Fruit fly (Drosophila melanogaster): ENCODE data around the gene CG17361.

The CG17361 gene

dm6 chr3L:13993742-13994719 is 3.0 kb upstream of the CG17361 start, which contains the start of gene CtsK1 (continued):
- TF ChIP-seq CG18476 (GFP tag; optimal IDR thresholded peaks at IDR 0.05) (no peak), cato (GFP tag; optimal IDR thresholded peaks at IDR 0.05; ENCODE audit: borderline replicate concordance) (no peak), CG1529 (GFP tag; optimal IDR thresholded peaks at IDR 0.05) (no peak), Jarid2 (GFP tag; optimal IDR thresholded peaks at IDR 0.05) (no peak), CG11695 (GFP tag; IDR thresholded peaks at IDR 0.05) (peak; percentile 71; the same call in 2 of the 3 replicates), lmd (GFP tag; IDR thresholded peaks at IDR 0.05) (0 out of 2 replicates have a peak, but pooled peaks have one; percentile 13), repo (GFP tag; optimal IDR thresholded peaks at IDR 0.05) (no peak), CG15269 (tag; optimal IDR thresholded peaks at IDR 0.05) (no peak), CG2116 (GFP tag; optimal IDR thresholded peaks at IDR 0.05) (peak; percentile 34), CG11247 (GFP tag; IDR thresholded peaks at IDR 0.05) (peak; percentile 51; the same call in 1 of the 2 replicates), chm (GFP tag; IDR thresholded peaks at IDR 0.05) (no peak), Meics (GFP tag; optimal IDR thresholded peaks at IDR 0.05) (no peak), ab (GFP tag; optimal IDR thresholded peaks at IDR 0.05) (no peak), Hr3 (GFP tag; optimal IDR thresholded peaks at IDR 0.05) (no peak), ase (GFP tag; IDR thresholded peaks at IDR 0.05) (no peak), sug (tag; optimal IDR thresholded peaks at IDR 0.05) (no peak), pum (GFP tag; optimal IDR thresholded peaks at IDR 0.05) (no peak), sim (GFP tag; IDR thresholded peaks at IDR 0.05) (no peak), kni (GFP tag; optimal IDR thresholded peaks at IDR 0.05) (no peak), CG13775 (GFP tag; optimal IDR thresholded peaks at IDR 0.05) (no peak), CG34422 (GFP tag; IDR thresholded peaks at IDR 0.05) (0 out of 3 replicates have a peak, but pooled peaks have one; percentile 54), dpn (GFP tag; optimal IDR thresholded peaks at IDR 0.05) (no peak), CG17612 (GFP tag; IDR thresholded peaks at IDR 0.05) (no peak), CG34224 (GFP tag; IDR thresholded peaks at IDR 0.05; ENCODE audit: partially characterized antibody) (peak; percentile 67; the same call in 2 of the 3 replicates), CG14014 (GFP tag; IDR thresholded peaks at IDR 0.05) (0 out of 2 replicates have a peak, but pooled peaks have one; percentile 21), Hmx (GFP tag; optimal IDR thresholded peaks at IDR 0.05) (no peak), pfk (GFP tag; optimal IDR thresholded peaks at IDR 0.05) (no peak), tap (tag; optimal IDR thresholded peaks at IDR 0.05) (no peak), dmrt99B (tag; optimal IDR thresholded peaks at IDR 0.05) (peak; percentile 19), cad (GFP tag; optimal IDR thresholded peaks at IDR 0.05) (no peak), CG17802 (tag; optimal IDR thresholded peaks at IDR 0.05) (no peak), CG15601 (tag; optimal IDR thresholded peaks at IDR 0.05) (peak; percentile 23), bigmax (GFP tag; optimal IDR thresholded peaks at IDR 0.05) (no peak), dm (GFP tag; optimal IDR thresholded peaks at IDR 0.05) (no peak), Stat92E (GFP tag; optimal IDR thresholded peaks at IDR 0.05) (no peak), Med (GFP tag) (peak; percentile 68), p53 (GFP tag; optimal IDR thresholded peaks at IDR 0.05) (no peak), Kr (GFP tag; optimal IDR thresholded peaks at IDR 0.05) (no peak), CG8765 (GFP tag; IDR thresholded peaks at IDR 0.05) (no peak), dmrt11E (tag; optimal IDR thresholded peaks at IDR 0.05) (no peak), CG5953 (GFP tag; IDR thresholded peaks at IDR 0.05) (no peak), Taf1 (GFP tag; IDR thresholded peaks at IDR 0.05) (peak; percentile 23; the same call in 1 of the 2 replicates), CG1233 (GFP tag; optimal IDR thresholded peaks at IDR 0.05) (no peak), sc (optimal IDR thresholded peaks at IDR 0.05) (no peak), sc (GFP tag; optimal IDR thresholded peaks at IDR 0.05) (no peak), mirr (GFP tag; optimal IDR thresholded peaks at IDR 0.05) (no peak), CkIIα-i1 (GFP tag; IDR thresholded peaks at IDR 0.05) (no peak), Bdp1 (GFP tag; optimal IDR thresholded peaks at IDR 0.05) (no peak), Oli (tag; optimal IDR thresholded peaks at IDR 0.05) (peak; percentile 12)
